Worm (Caenorhabditis elegans) whole organism, L4/young adult: ENCODE data around the gene unc-97.

Experiments used
- W03F9.2 ChIP-seq: fragments of 150-350 bp; optimal IDR thresholded peaks from 2 replicates; lab custom pipeline; 2014; ENCODE audit warnings: missing biosample characterization, missing genetic modification characterization
- him-1 ChIP-seq: sonication (generic microtip); optimal IDR thresholded peaks from 2 replicates; lab custom pipeline; 2016; ENCODE audit warnings: missing genotype, missing genetic modification reagents, missing genetic modification characterization, missing compliant biosample characterization

- no peak for TF ChIP-seq him-1 (tag; lab: Kevin White, UChicago)
- no peak for TF ChIP-seq W03F9.2
These were observed 38.7 kb downstream of the unc-97 start, which contains the start of gene T22B7.8 for ce11 chrX:5631626-5632025.
